Worm (Caenorhabditis elegans): ENCODE results near the gene sdz-21.

DNA sequence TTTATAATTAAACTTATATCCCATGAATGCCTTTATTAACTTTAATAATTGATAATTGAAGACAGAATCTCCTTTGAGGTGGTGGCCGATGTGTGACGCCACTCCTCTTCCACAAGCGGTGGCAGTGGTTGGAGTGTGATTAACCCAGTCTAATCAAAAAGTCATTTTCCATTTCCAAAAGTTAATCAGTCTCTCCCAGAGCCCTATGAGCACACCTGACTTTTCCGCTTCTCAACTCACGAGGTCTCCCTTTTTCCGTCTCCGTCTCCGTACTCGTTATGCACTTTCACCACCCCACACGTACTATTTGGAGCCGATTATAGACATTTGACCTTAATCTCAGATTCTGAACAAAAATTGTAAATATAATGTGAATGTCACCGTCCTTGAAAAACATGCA is 14.1 kb downstream of the sdz-21 start:
- TF ChIP-seq dpl-1 (GFP tag; optimal IDR thresholded peaks at IDR 0.05) = no peak
- TF ChIP-seq lin-13 (GFP tag; optimal IDR thresholded peaks at IDR 0.05) = no peak
- no peak for TF ChIP-seq pqm-1 (tag; optimal IDR thresholded peaks at IDR 0.05)
- TF ChIP-seq nhr-28 (tag; optimal IDR thresholded peaks at IDR 0.05) = no peak
- TF ChIP-seq arid-1 (GFP tag; conservative IDR thresholded peaks at IDR 0.05) = no peak
- no peak for TF ChIP-seq dve-1 (tag; optimal IDR thresholded peaks at IDR 0.05; ENCODE audit: insufficient read depth)
- TF ChIP-seq snpc-4 (tag; optimal IDR thresholded peaks at IDR 0.05) = no peak
- no peak for TF ChIP-seq nhr-77 (tag; optimal IDR thresholded peaks at IDR 0.05)
- no peak for TF ChIP-seq lir-3 (tag; optimal IDR thresholded peaks at IDR 0.05)
- TF ChIP-seq ceh-20 (GFP tag; IDR thresholded peaks at IDR 0.05) = no peak
- TF ChIP-seq nhr-25 (tag; optimal IDR thresholded peaks at IDR 0.05; ENCODE audit: borderline replicate concordance, insufficient read depth) = no peak
- TF ChIP-seq set-16 (GFP tag; IDR thresholded peaks at IDR 0.05) = no peak
- TF ChIP-seq fkh-10 (GFP tag; optimal IDR thresholded peaks at IDR 0.05) = no peak
- no peak for TF ChIP-seq ceh-82 (tag; optimal IDR thresholded peaks at IDR 0.05)

All from whole organism, L4 larva.